Fruit fly (Drosophila melanogaster): Measurements from ENCODE around the gene CG9698.

dm6 chr3R:30518274-30518873 lies 3.8 kb downstream of the CG9698 start:
- TF ChIP-seq Deaf1 (tag; optimal IDR thresholded peaks at IDR 0.05), result no peak
- no peak for TF ChIP-seq sna (GFP tag; IDR thresholded peaks at IDR 0.05; ENCODE audit: partially characterized antibody)
- no peak for TF ChIP-seq CG11085 (GFP tag; IDR thresholded peaks at IDR 0.05)

Data from whole organism, embryonic.